Worm (Caenorhabditis elegans) whole organism, mixed stage, embryonic: ENCODE results near the gene C49F5.7.

ENCODE experiments used
- ces-1 ChIP-seq: fragments of 150-350 bp; optimal IDR thresholded peaks from 2 replicates; lab custom pipeline; 2014; ENCODE audit warnings: missing biosample characterization, missing genetic modification reagents, missing genetic modification characterization
- cnd-1 ChIP-seq: fragments of 200-800 bp; sonication (Bioruptor generic); optimal IDR thresholded peaks from 2 replicates; lab custom pipeline; 2018; ENCODE audit warnings: mild to moderate bottlenecking, missing genetic modification characterization, missing compliant biosample characterization
- nhr-28 ChIP-seq: fragments of 150-350 bp; optimal IDR thresholded peaks from 2 replicates; lab custom pipeline; 2014; ENCODE audit warnings: missing biosample characterization, missing genetic modification characterization
- unc-62 ChIP-seq: fragments of 150-350 bp; optimal IDR thresholded peaks from 2 replicates; lab custom pipeline; 2014; ENCODE audit warnings: missing biosample characterization, missing genetic modification reagents, missing genetic modification characterization

ce11 chrX:11993327-11993726 is 1.3 kb upstream of the C49F5.7 start:
- TF ChIP-seq nhr-28: no peak
- TF ChIP-seq cnd-1 (tag; lab: Kevin White, UChicago): no peak
- no peak for TF ChIP-seq unc-62 (GFP tag; lab: Kevin White, UChicago)
- no peak for TF ChIP-seq ces-1 (GFP tag; lab: Kevin White, UChicago)
